Worm (Caenorhabditis elegans) whole organism, young adult: Measurements from ENCODE around the gene unc-58.

ENCODE experiments used
- B0261.1 ChIP-seq: sonication (generic microtip); optimal IDR thresholded peaks from 2 replicates; lab custom pipeline; 2016; ENCODE audit warnings: mild to moderate bottlenecking, missing genetic modification characterization, moderate library complexity, missing compliant biosample characterization
- D2030.7 ChIP-seq: fragments of 200-800 bp; sonication (Bioruptor generic); IDR thresholded peaks from 2 replicates; pipeline ENCODE4 v1.3.6; 2022; ENCODE audit warnings: missing genetic modification reagents, missing genetic modification characterization, missing compliant biosample characterization
- F10E7.11 ChIP-seq: sonication (generic microtip); optimal IDR thresholded peaks from 2 replicates; lab custom pipeline; 2017; ENCODE audit warnings: mild to moderate bottlenecking, missing genetic modification characterization, moderate library complexity, missing compliant biosample characterization
- F33H1.4 ChIP-seq: fragments of 200-800 bp; sonication (Bioruptor generic); IDR thresholded peaks from 2 replicates; pipeline ENCODE4 v1.3.6; 2022; ENCODE audit warnings: missing genetic modification reagents, missing genetic modification characterization, missing compliant biosample characterization
- F49E8.2 ChIP-seq: sonication (generic microtip); optimal IDR thresholded peaks from 3 replicates; lab custom pipeline; 2017; ENCODE audit warnings: missing genetic modification characterization, mild to moderate bottlenecking, missing compliant biosample characterization, antibody characterized with exemption, moderate library complexity; ENCODE audit not compliant: insufficient read depth
- K12H6.12 ChIP-seq: fragments of 200-800 bp; sonication (Bioruptor generic); optimal IDR thresholded peaks from 2 replicates; lab custom pipeline; 2018; ENCODE audit warnings: mild to moderate bottlenecking, missing genetic modification characterization, missing compliant biosample characterization
- Y53G8AR.9 ChIP-seq: fragments of 200-800 bp; sonication (Bioruptor generic); conservative IDR thresholded peaks from 2 replicates; pipeline ENCODE4 v1.3.6; 2022; ENCODE audit warnings: missing genetic modification reagents, missing genetic modification characterization, missing compliant biosample characterization
- ZK185.1 ChIP-seq: sonication (generic microtip); optimal IDR thresholded peaks from 2 replicates; lab custom pipeline; 2016; ENCODE audit warnings: mild to moderate bottlenecking, missing genetic modification characterization, missing compliant biosample characterization; ENCODE audit not compliant: poor library complexity, severe bottlenecking
- aptf-3 ChIP-seq: fragments of 200-800 bp; sonication (Bioruptor generic); IDR thresholded peaks from 2 replicates; pipeline ENCODE4 v1.3.6; 2022; ENCODE audit warnings: missing genetic modification characterization, missing compliant biosample characterization
- attf-3 ChIP-seq: fragments of 200-800 bp; sonication (Bioruptor generic); conservative IDR thresholded peaks from 2 replicates; pipeline ENCODE4 v1.3.6; 2022; ENCODE audit warnings: missing genetic modification reagents, missing genetic modification characterization, missing compliant biosample characterization
- attf-5 ChIP-seq: fragments of 200-800 bp; sonication (Bioruptor generic); optimal IDR thresholded peaks from 2 replicates; lab custom pipeline; 2018; ENCODE audit warnings: mild to moderate bottlenecking, missing genetic modification characterization, missing compliant biosample characterization
- ccch-3 ChIP-seq: fragments of 200-800 bp; sonication (Bioruptor generic); optimal IDR thresholded peaks from 2 replicates; lab custom pipeline; 2018; ENCODE audit warnings: mild to moderate bottlenecking, missing genetic modification characterization, missing compliant biosample characterization
- ceh-100 ChIP-seq: fragments of 200-800 bp; sonication (Bioruptor generic); IDR thresholded peaks from 2 replicates; pipeline ENCODE4 v1.3.6; 2022; ENCODE audit warnings: missing genetic modification reagents, missing genetic modification characterization, missing compliant biosample characterization
- ceh-27 ChIP-seq: fragments of 200-800 bp; sonication (Bioruptor generic); optimal IDR thresholded peaks from 2 replicates; lab custom pipeline; 2018; ENCODE audit warnings: mild to moderate bottlenecking, missing genetic modification characterization, moderate library complexity, missing compliant biosample characterization
- dpff-1 ChIP-seq: sonication (generic microtip); optimal IDR thresholded peaks from 2 replicates; lab custom pipeline; 2017; ENCODE audit warnings: mild to moderate bottlenecking, missing genetic modification characterization, missing compliant biosample characterization
- egl-18 ChIP-seq: fragments of 200-800 bp; sonication (Bioruptor generic); IDR thresholded peaks from 2 replicates; pipeline ENCODE4 v1.3.6; 2022; ENCODE audit warnings: missing genetic modification reagents, missing genetic modification characterization, missing compliant biosample characterization
- gei-17 ChIP-seq: fragments of 200-800 bp; sonication (Bioruptor generic); optimal IDR thresholded peaks from 2 replicates; lab custom pipeline; 2018; ENCODE audit warnings: mild to moderate bottlenecking, missing genetic modification characterization, missing compliant biosample characterization
- hmg-1.2 ChIP-seq: fragments of 200-800 bp; sonication (Bioruptor generic); IDR thresholded peaks from 2 replicates; pipeline ENCODE4 v1.3.6; 2022; ENCODE audit warnings: missing genetic modification reagents, missing genetic modification characterization, missing compliant biosample characterization
- hmg-20 ChIP-seq: fragments of 200-800 bp; sonication (Bioruptor generic); IDR thresholded peaks from 2 replicates; pipeline ENCODE4 v1.3.6; 2022; ENCODE audit warnings: missing genetic modification reagents, missing genetic modification characterization, missing compliant biosample characterization
- hsf-1 ChIP-seq: fragments of 200-800 bp; sonication (Bioruptor generic); IDR thresholded peaks from 2 replicates; pipeline ENCODE4 v1.3.6; 2022; ENCODE audit warnings: missing genetic modification reagents, missing genetic modification characterization, missing compliant biosample characterization
- let-607 ChIP-seq, 2 experiments: fragments of 200-800 bp in 1 of 2; sonication (Bioruptor generic) in 1 of 2; sonication (generic microtip) in 1 of 2; optimal IDR thresholded peaks; 2 replicates each; lab custom pipeline; 2016 to 2018; ENCODE audit warnings: mild to moderate bottlenecking in 2 of 2, missing compliant biosample characterization in 2 of 2, missing genetic modification characterization in 2 of 2, moderate library complexity in 2 of 2, missing genotype in 1 of 2
- lin-40 ChIP-seq: sonication (generic microtip); optimal IDR thresholded peaks from 2 replicates; lab custom pipeline; 2016; ENCODE audit warnings: missing genetic modification characterization, mild to moderate bottlenecking, missing compliant biosample characterization, missing genotype, missing genetic modification reagents
- mcd-1 ChIP-seq: fragments of 200-800 bp; sonication (Bioruptor generic); IDR thresholded peaks from 2 replicates; pipeline ENCODE4 v1.3.6; 2022; ENCODE audit warnings: missing genetic modification reagents, missing genetic modification characterization, missing compliant biosample characterization
- mel-28 ChIP-seq: sonication (generic microtip); optimal IDR thresholded peaks from 2 replicates; lab custom pipeline; 2016; ENCODE audit warnings: borderline replicate concordance, mild to moderate bottlenecking, missing genetic modification characterization, missing compliant biosample characterization
- nfyb-1 ChIP-seq: fragments of 200-800 bp; sonication (Bioruptor generic); IDR thresholded peaks from 2 replicates; pipeline ENCODE4 v1.3.6; 2022; ENCODE audit warnings: missing genetic modification reagents, missing genetic modification characterization, missing compliant biosample characterization
- nhr-80 ChIP-seq: sonication (generic microtip); optimal IDR thresholded peaks from 2 replicates; lab custom pipeline; 2016; ENCODE audit warnings: missing genetic modification characterization, missing compliant biosample characterization
- sea-2 ChIP-seq: fragments of 200-800 bp; sonication (Bioruptor generic); IDR thresholded peaks from 2 replicates; pipeline ENCODE4 v1.3.6; 2022; ENCODE audit warnings: missing genetic modification characterization, missing compliant biosample characterization
- tbp1 ChIP-seq: fragments of 200-800 bp; sonication (Bioruptor generic); optimal IDR thresholded peaks from 2 replicates; lab custom pipeline; 2018; ENCODE audit warnings: mild to moderate bottlenecking, missing genetic modification characterization, missing compliant biosample characterization
- unc-62 ChIP-seq: fragments of 150-350 bp; optimal IDR thresholded peaks from 2 replicates; lab custom pipeline; 2014; ENCODE audit warnings: missing biosample characterization, missing genetic modification reagents, missing genetic modification characterization
- zfh-2 ChIP-seq: fragments of 200-800 bp; sonication (Bioruptor generic); conservative IDR thresholded peaks from 2 replicates; pipeline ENCODE4 v1.3.6; 2022; ENCODE audit warnings: missing genetic modification reagents, missing genetic modification characterization, missing compliant biosample characterization
- zim-3 ChIP-seq: sonication (generic microtip); optimal IDR thresholded peaks from 2 replicates; lab custom pipeline; 2017; ENCODE audit warnings: mild to moderate bottlenecking, missing genetic modification characterization, moderate library complexity, missing compliant biosample characterization
- ztf-22 ChIP-seq: fragments of 200-800 bp; sonication (Bioruptor generic); optimal IDR thresholded peaks from 2 replicates; lab custom pipeline; 2018; ENCODE audit warnings: mild to moderate bottlenecking, missing genetic modification characterization, moderate library complexity, missing compliant biosample characterization
- ztf-28 ChIP-seq: fragments of 200-800 bp; sonication (Bioruptor generic); IDR thresholded peaks from 2 replicates; pipeline ENCODE4 v1.3.6; 2022; ENCODE audit warnings: missing genetic modification reagents, missing genetic modification characterization, missing compliant biosample characterization

Gene unc-58

ce11 chrX:10162476-10162875 lies 29.5 kb upstream of the unc-58 start:
- TF ChIP-seq ceh-100 (GFP tag; lab: Robert Waterston, UW) (no peak), hmg-20 (GFP tag; lab: Robert Waterston, UW) (no peak), D2030.7 (GFP tag; lab: Robert Waterston, UW) (no peak), let-607 (tag; optimal IDR thresholded peaks at IDR 0.05; lab: Kevin White, UChicago) (no peak), unc-62 (no peak), egl-18 (no peak)

- no peak for TF ChIP-seq hsf-1
Measured at ce11 chrX:10160097-10160677, 27.2 kb upstream of the unc-58 start, which contains the start of gene F09B9.4. F09B9.4 (plus strand) TSS chrX:10160627.

- no peak for TF ChIP-seq attf-3 (GFP tag; lab: Robert Waterston, UW)
- peak; percentile 96 to 97 for TF ChIP-seq let-607 (tag; optimal IDR thresholded peaks at IDR 0.05; lab: Kevin White, UChicago)
- peak; percentile 28 for TF ChIP-seq K12H6.12 (tag; lab: Kevin White, UChicago)
- no peak for TF ChIP-seq hmg-20 (GFP tag; lab: Robert Waterston, UW)
- TF ChIP-seq nfyb-1: peak; percentile 91
- TF ChIP-seq tbp1 (GFP tag; lab: Kevin White, UChicago): peak; percentile 18
- peak; percentile 85 for TF ChIP-seq zfh-2 (GFP tag; lab: Robert Waterston, UW)
- no peak for TF ChIP-seq mel-28 (tag; lab: Kevin White, UChicago)
- no peak for TF ChIP-seq sea-2 (GFP tag; lab: Robert Waterston, UW)
- no peak for TF ChIP-seq ccch-3 (GFP tag; lab: Kevin White, UChicago)
- TF ChIP-seq attf-5 (GFP tag; lab: Kevin White, UChicago): no peak
- peak; percentile 62 for TF ChIP-seq ZK185.1 (tag; lab: Kevin White, UChicago)
- TF ChIP-seq nhr-80 (tag; lab: Kevin White, UChicago): peak; percentile 82
- TF ChIP-seq F33H1.4 (GFP tag; lab: Robert Waterston, UW): peak; percentile 60
- no peak for TF ChIP-seq ztf-22 (GFP tag; lab: Kevin White, UChicago)
- 0 out of 2 replicates have a peak, but pooled peaks have one; percentile 17 for TF ChIP-seq mcd-1 (GFP tag; lab: Robert Waterston, UW)
- no peak for TF ChIP-seq ztf-28 (GFP tag; lab: Robert Waterston, UW)
- TF ChIP-seq zim-3 (tag; lab: Kevin White, UChicago): no peak
- TF ChIP-seq Y53G8AR.9 (GFP tag; lab: Robert Waterston, UW): no peak
- TF ChIP-seq gei-17 (GFP tag; lab: Kevin White, UChicago): peak; percentile 31
- TF ChIP-seq B0261.1: no peak
- peak; percentile 81 for TF ChIP-seq hmg-1.2 (GFP tag; lab: Robert Waterston, UW)
- TF ChIP-seq ceh-27 (GFP tag; lab: Kevin White, UChicago): peak; percentile 46
- TF ChIP-seq aptf-3 (GFP tag; lab: Robert Waterston, UW): no peak
- TF ChIP-seq lin-40 (tag; lab: Kevin White, UChicago): peak; percentile 44
- no peak for TF ChIP-seq F49E8.2 (tag; lab: Kevin White, UChicago)
Measured at ce11 chrX:10158716-10159115, 25.7 kb upstream of the unc-58 start, which contains the start of gene erd-2.1. erd-2.1 (minus strand) TSS chrX:10158829.

ce11 chrX:10155127-10155526 lies 22.1 kb upstream of the unc-58 start:
- no peak for TF ChIP-seq dpff-1
- no peak for TF ChIP-seq F10E7.11
